Fruit fly (Drosophila melanogaster): ENCODE results near the gene lmgA.
A peak's percentile ranks its signal among the peaks of the same experiment; 100 is the strongest.

Gene lmgA

DNA sequence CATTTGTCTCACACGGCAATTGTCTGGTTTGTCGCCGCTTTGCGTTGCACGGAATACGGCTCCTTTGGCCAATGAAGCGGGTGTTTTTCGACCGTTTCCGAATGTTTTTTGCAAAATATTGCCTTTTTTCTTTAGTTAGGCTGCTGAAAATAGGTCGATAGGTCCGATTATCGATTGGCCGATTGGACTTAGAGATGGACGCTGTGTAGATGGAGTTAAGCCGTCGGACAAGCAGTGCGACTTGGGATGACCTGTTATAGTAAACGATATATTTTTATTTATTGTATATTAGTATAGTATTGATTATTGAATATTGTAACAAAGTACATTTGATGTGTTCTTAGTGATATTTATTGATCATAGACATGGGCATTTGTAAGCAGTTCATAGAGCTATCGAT is at the start of gene lmgA, which contains the start of gene lmgB:
lmgA (minus strand) TSS at position 301 of the 400 bp plus-strand sequence.
lmgB (minus strand) TSS at position 301 of the 400 bp plus-strand sequence.
- TF ChIP-seq aop (GFP tag; IDR thresholded peaks at IDR 0.05) (no peak), CG12155 (GFP tag; optimal IDR thresholded peaks at IDR 0.05) (peak; percentile 47), CTCF (GFP tag; optimal IDR thresholded peaks at IDR 0.05) (peak; percentile 22), Optix (GFP tag; IDR thresholded peaks at IDR 0.05) (no peak), CG5953 (GFP tag; IDR thresholded peaks at IDR 0.05) (no peak), CG12071 (GFP tag; optimal IDR thresholded peaks at IDR 0.05) (no peak), Trl (optimal IDR thresholded peaks at IDR 0.05) (no peak), Trl (GFP tag; optimal IDR thresholded peaks at IDR 0.05) (peak; percentile 7), CG7839 (tag; optimal IDR thresholded peaks at IDR 0.05) (peak; percentile 27), CG9817 (tag; optimal IDR thresholded peaks at IDR 0.05) (peak; percentile 29), CG17186 (GFP tag; optimal IDR thresholded peaks at IDR 0.05) (no peak), CG30403 (GFP tag; optimal IDR thresholded peaks at IDR 0.05) (peak; percentile 61), Fer2 (tag; optimal IDR thresholded peaks at IDR 0.05) (no peak), CHES-1-like (GFP tag; optimal IDR thresholded peaks at IDR 0.05) (no peak), tgo (GFP tag; IDR thresholded peaks at IDR 0.05) (no peak), Oli (tag; optimal IDR thresholded peaks at IDR 0.05) (no peak), CG6175 (GFP tag; IDR thresholded peaks at IDR 0.05) (no peak), CG4820 (GFP tag; optimal IDR thresholded peaks at IDR 0.05) (no peak), CG6254 (GFP tag; optimal IDR thresholded peaks at IDR 0.05) (no peak), Xbp1 (GFP tag; optimal IDR thresholded peaks at IDR 0.05) (peak; percentile 72), CG10366 (GFP tag; IDR thresholded peaks at IDR 0.05) (no peak), Six4 (GFP tag; optimal IDR thresholded peaks at IDR 0.05) (peak; percentile 14), run (tag; optimal IDR thresholded peaks at IDR 0.05) (no peak), CG5245 (GFP tag; optimal IDR thresholded peaks at IDR 0.05) (peak; percentile 23), GATAe (GFP tag; conservative IDR thresholded peaks at IDR 0.05) (no peak), CG9727 (GFP tag; optimal IDR thresholded peaks at IDR 0.05) (peak; percentile 14), caup (GFP tag; optimal IDR thresholded peaks at IDR 0.05; ENCODE audit: severe bottlenecking) (no peak), CG16779 (GFP tag; IDR thresholded peaks at IDR 0.05) (0 out of 2 replicates have a peak, but pooled peaks have one; percentile 19), CG11560 (tag; IDR thresholded peaks at IDR 0.05) (no peak), CG18476 (GFP tag; optimal IDR thresholded peaks at IDR 0.05) (peak; percentile 20), CG4730 (GFP tag; IDR thresholded peaks at IDR 0.05) (no peak), NK7.1 (GFP tag; optimal IDR thresholded peaks at IDR 0.05) (no peak), CG3163 (GFP tag; optimal IDR thresholded peaks at IDR 0.05) (no peak), nerfin-1 (tag; optimal IDR thresholded peaks at IDR 0.05) (peak; percentile 6), CG11504 (tag; optimal IDR thresholded peaks at IDR 0.05) (no peak), CG17612 (GFP tag; IDR thresholded peaks at IDR 0.05) (no peak), cato (GFP tag; optimal IDR thresholded peaks at IDR 0.05; ENCODE audit: borderline replicate concordance) (no peak), CG14710 (tag; optimal IDR thresholded peaks at IDR 0.05) (peak; percentile 77), Sry-β (GFP tag; optimal IDR thresholded peaks at IDR 0.05) (no peak), al (GFP tag; IDR thresholded peaks at IDR 0.05) (0 out of 2 replicates have a peak, but pooled peaks have one; percentile 27), CG12769 (tag; optimal IDR thresholded peaks at IDR 0.05) (no peak), CG10147 (GFP tag; optimal IDR thresholded peaks at IDR 0.05) (peak; percentile 8), ham (GFP tag; IDR thresholded peaks at IDR 0.05) (no peak), CG17829 (tag; optimal IDR thresholded peaks at IDR 0.05) (peak; percentile 64), YL-1 (GFP tag; optimal IDR thresholded peaks at IDR 0.05) (peak; percentile 52), ATbp (GFP tag; optimal IDR thresholded peaks at IDR 0.05) (no peak), CG34422 (GFP tag; IDR thresholded peaks at IDR 0.05) (no peak), pum (GFP tag; optimal IDR thresholded peaks at IDR 0.05) (no peak), CG7928 (GFP tag; optimal IDR thresholded peaks at IDR 0.05) (no peak), fd3F (GFP tag; optimal IDR thresholded peaks at IDR 0.05) (no peak), CG1602 (GFP tag; optimal IDR thresholded peaks at IDR 0.05) (peak; percentile 42), phol (tag; optimal IDR thresholded peaks at IDR 0.05) (peak; percentile 59), B-H1 (GFP tag; IDR thresholded peaks at IDR 0.05) (no peak)
